Worm (Caenorhabditis elegans) whole organism, L4 larva: ENCODE measurements around the gene C36C5.12.

ENCODE experiments used
- D1046.2 ChIP-seq: fragments of 200-800 bp; sonication (Bioruptor generic); IDR thresholded peaks from 2 replicates; pipeline ENCODE4 v1.3.6; 2022; ENCODE audit warnings: missing genetic modification characterization, missing compliant biosample characterization
- R02D3.7 ChIP-seq: fragments of 150-350 bp; sonication (generic microtip); optimal IDR thresholded peaks from 3 replicates; lab custom pipeline; 2014; ENCODE audit warnings: missing biosample characterization, missing genetic modification characterization
- T26A8.4 ChIP-seq: fragments of 200-800 bp; sonication (Bioruptor generic); IDR thresholded peaks from 2 replicates; pipeline ENCODE4 v1.3.6; 2022; ENCODE audit warnings: missing genetic modification characterization, missing compliant biosample characterization
- Y48G9A.11 ChIP-seq: fragments of 200-800 bp; sonication (Bioruptor generic); IDR thresholded peaks from 2 replicates; pipeline ENCODE4 v1.3.6; 2022; ENCODE audit warnings: missing genetic modification reagents, missing genetic modification characterization, missing compliant biosample characterization
- aha-1 ChIP-seq: fragments of 150-350 bp; peaks from one replicate; lab custom pipeline; 2014; ENCODE audit warnings: missing biosample characterization, missing genetic modification characterization
- ceh-32 ChIP-seq: sonication (generic microtip); optimal IDR thresholded peaks from 2 replicates; lab custom pipeline; 2016; ENCODE audit warnings: mild to moderate bottlenecking, missing genetic modification characterization, missing compliant biosample characterization; ENCODE audit not compliant: poor library complexity
- ceh-62 ChIP-seq: sonication (generic microtip); optimal IDR thresholded peaks from 2 replicates; lab custom pipeline; 2017; ENCODE audit warnings: missing biosample characterization, missing genetic modification characterization
- ces-1 ChIP-seq: fragments of 150-350 bp; sonication (generic microtip); optimal IDR thresholded peaks from 4 replicates; lab custom pipeline; 2014; ENCODE audit warnings: missing biosample characterization, missing genetic modification reagents, missing genetic modification characterization
- dmd-6 ChIP-seq: fragments of 200-800 bp; sonication (Bioruptor generic); IDR thresholded peaks from 2 replicates; pipeline ENCODE4 v1.3.6; 2022; ENCODE audit warnings: missing genetic modification reagents, missing genetic modification characterization, missing compliant biosample characterization
- dmd-8 ChIP-seq: fragments of 200-800 bp; sonication (Bioruptor generic); IDR thresholded peaks from 2 replicates; pipeline ENCODE4 v1.3.6; 2022; ENCODE audit warnings: missing genetic modification characterization, missing compliant biosample characterization
- egl-43 ChIP-seq: fragments of 200-800 bp; sonication (Bioruptor generic); IDR thresholded peaks from 2 replicates; pipeline ENCODE4 v1.3.6; 2022; ENCODE audit warnings: missing genetic modification reagents, missing genetic modification characterization, missing compliant biosample characterization
- hmg-1.1 ChIP-seq: fragments of 200-800 bp; sonication (Bioruptor generic); IDR thresholded peaks from 2 replicates; pipeline ENCODE4 v1.3.6; 2022; ENCODE audit warnings: missing genetic modification reagents, missing genetic modification characterization, missing compliant biosample characterization
- lin-15B ChIP-seq: fragments of 150-350 bp; sonication (generic microtip); optimal IDR thresholded peaks from 3 replicates; lab custom pipeline; 2014; ENCODE audit warnings: missing biosample characterization, missing genetic modification characterization
- lin-29 ChIP-seq: fragments of 200-800 bp; sonication (Bioruptor generic); IDR thresholded peaks from 2 replicates; pipeline ENCODE4 v1.3.6; 2022; ENCODE audit warnings: missing genetic modification reagents, missing genetic modification characterization, missing compliant biosample characterization
- lin-38 ChIP-seq: fragments of 200-800 bp; sonication (Bioruptor generic); IDR thresholded peaks from 2 replicates; pipeline ENCODE4 v1.3.6; 2022; ENCODE audit warnings: missing genetic modification reagents, missing genetic modification characterization, missing compliant biosample characterization
- lin-39 ChIP-seq: fragments of 150-350 bp; optimal IDR thresholded peaks from 2 replicates; lab custom pipeline; 2014; ENCODE audit warnings: missing biosample characterization, missing genetic modification reagents, missing genetic modification characterization
- mdl-1 ChIP-seq, 2 experiments: fragments of 150-350 bp in 1 of 2; sonication (generic microtip) in 1 of 2; optimal IDR thresholded peaks; 2 replicates each; lab custom pipeline; 2014 to 2017; ENCODE audit warnings: missing biosample characterization in 2 of 2, missing genetic modification characterization in 2 of 2
- mdt-29 ChIP-seq: fragments of 200-800 bp; sonication (Bioruptor generic); IDR thresholded peaks from 2 replicates; pipeline ENCODE4 v1.3.6; 2022; ENCODE audit warnings: missing genetic modification reagents, missing genetic modification characterization, missing compliant biosample characterization
- mep-1 ChIP-seq: fragments of 150-350 bp; sonication (generic microtip); optimal IDR thresholded peaks from 3 replicates; lab custom pipeline; 2014; ENCODE audit warnings: missing biosample characterization, missing genetic modification characterization
- mxl-2 ChIP-seq: fragments of 200-800 bp; sonication (Bioruptor generic); conservative IDR thresholded peaks from 2 replicates; pipeline ENCODE4 v1.3.6; 2022; ENCODE audit warnings: missing genetic modification reagents, missing genetic modification characterization, missing compliant biosample characterization
- nhr-11 ChIP-seq: fragments of 150-350 bp; optimal IDR thresholded peaks from 2 replicates; lab custom pipeline; 2014; ENCODE audit warnings: missing biosample characterization, missing genetic modification characterization
- nhr-28 ChIP-seq: fragments of 150-350 bp; optimal IDR thresholded peaks from 2 replicates; lab custom pipeline; 2014; ENCODE audit warnings: missing biosample characterization, missing genetic modification characterization
- nhr-41 ChIP-seq: fragments of 200-800 bp; sonication (Bioruptor generic); IDR thresholded peaks from 2 replicates; pipeline ENCODE4 v1.3.6; 2022; ENCODE audit warnings: missing genetic modification reagents, missing genetic modification characterization, missing compliant biosample characterization
- nhr-42 ChIP-seq: fragments of 200-800 bp; sonication (Bioruptor generic); IDR thresholded peaks from 2 replicates; pipeline ENCODE4 v1.3.6; 2022; ENCODE audit warnings: missing genetic modification characterization, missing compliant biosample characterization
- nhr-76 ChIP-seq: fragments of 150-350 bp; optimal IDR thresholded peaks from 2 replicates; lab custom pipeline; 2014; ENCODE audit warnings: missing biosample characterization, missing genetic modification characterization
- pqm-1 ChIP-seq: sonication (generic microtip); optimal IDR thresholded peaks from 2 replicates; lab custom pipeline; 2017; ENCODE audit warnings: missing biosample characterization, missing genetic modification characterization
- saeg-2 ChIP-seq: fragments of 200-800 bp; sonication (Bioruptor generic); IDR thresholded peaks from 2 replicates; pipeline ENCODE4 v1.3.6; 2022; ENCODE audit warnings: missing genetic modification reagents, missing genetic modification characterization, missing compliant biosample characterization
- snpc-1.2 ChIP-seq: fragments of 200-800 bp; sonication (Bioruptor generic); IDR thresholded peaks from 2 replicates; pipeline ENCODE4 v1.3.6; 2022; ENCODE audit warnings: missing genetic modification reagents, missing genetic modification characterization, missing compliant biosample characterization
- tra-1 ChIP-seq: fragments of 200-800 bp; sonication (Bioruptor generic); IDR thresholded peaks from 2 replicates; pipeline ENCODE4 v1.3.6; 2022; ENCODE audit warnings: missing genetic modification reagents, missing genetic modification characterization, missing compliant biosample characterization
- unc-62 ChIP-seq, 3 experiments: fragments of 150-350 bp in 1 of 3; sonication (generic microtip); optimal IDR thresholded peaks in 2 of 3; peaks in 1 of 3; 1 replicate in 1 of 3; 2 replicates in 2 of 3; lab custom pipeline; 2014 to 2017; ENCODE audit warnings: missing biosample characterization in 3 of 3, missing genetic modification characterization in 3 of 3, missing genetic modification reagents in 3 of 3, missing genotype in 1 of 3

The C36C5.12 gene

DNA sequence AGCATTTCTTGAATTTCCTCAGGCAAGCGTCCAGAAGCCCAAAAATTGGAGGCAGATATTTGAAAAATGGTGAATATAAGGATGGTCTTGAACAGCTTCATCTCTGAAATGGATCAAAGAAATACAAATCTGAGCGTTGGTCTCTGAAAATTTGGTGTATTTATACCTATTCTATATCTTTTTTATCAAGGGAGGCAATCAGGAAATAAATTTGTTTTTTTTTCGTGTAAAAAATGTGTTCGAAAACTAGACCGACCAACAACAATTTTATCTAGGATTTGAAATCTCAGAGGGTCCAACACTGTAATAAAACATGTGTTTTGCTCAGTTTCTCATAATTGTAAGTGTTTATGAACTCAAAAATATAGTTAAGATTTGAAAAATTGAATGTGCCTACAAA lies 37.4 kb downstream of the C36C5.12 start, which contains the start of gene srt-56:
Gene srt-56 (minus strand): TSS at position 101 of the 400 bp plus-strand sequence.
- TF ChIP-seq aha-1 = peak; percentile 49
- TF ChIP-seq R02D3.7 = no peak

- no peak for TF ChIP-seq egl-43
- no peak for TF ChIP-seq nhr-11
- no peak for TF ChIP-seq aha-1
- TF ChIP-seq dmd-6 (GFP tag; lab: Robert Waterston, UW) = peak; percentile 49; the same call in 1 of the 2 replicates
- TF ChIP-seq pqm-1 (tag; lab: Kevin White, UChicago) = peak; percentile 51
- no peak for TF ChIP-seq lin-39 (tag; lab: Kevin White, UChicago)
- peak; percentile 87 for TF ChIP-seq nhr-28 (tag; lab: Kevin White, UChicago)
- no peak for TF ChIP-seq T26A8.4 (GFP tag; lab: Robert Waterston, UW)
These were observed 40.0 kb downstream of the C36C5.12 start for ce11 chrV:3119185-3119584.

DNA sequence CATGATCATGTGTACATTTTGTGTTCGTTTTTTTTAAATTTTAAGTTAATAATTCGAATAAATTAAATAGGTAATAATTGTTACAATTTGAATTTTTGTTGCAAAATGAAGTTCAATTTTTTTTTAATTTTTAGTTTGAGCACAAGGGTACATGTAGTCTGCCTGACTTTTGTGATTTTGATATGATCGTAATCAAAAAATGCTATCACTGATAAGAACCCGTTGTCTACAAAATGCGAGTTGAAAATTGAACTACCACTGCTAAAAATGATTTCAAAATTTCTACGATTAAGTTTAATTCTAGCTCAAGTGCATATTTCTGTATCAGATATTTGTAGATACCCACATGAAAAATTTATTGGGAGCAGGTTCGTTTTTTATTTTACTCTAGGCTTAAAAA lies 41.0 kb downstream of the C36C5.12 start, which contains the start of gene clec-210:
Gene clec-210 (plus strand): TSS at position 211 of the 400 bp plus-strand sequence.
- TF ChIP-seq nhr-28 (tag; lab: Kevin White, UChicago) (peak; percentile 92), pqm-1 (tag; lab: Kevin White, UChicago) (peak; percentile 52), dmd-6 (GFP tag; lab: Robert Waterston, UW) (peak; percentile 50), unc-62 (GFP tag; optimal IDR thresholded peaks at IDR 0.05 in 1 of 2; lab: Kevin White, UChicago) (no peak), unc-62 (tag; optimal IDR thresholded peaks at IDR 0.05; lab: Kevin White, UChicago) (no peak), ceh-62 (tag; lab: Kevin White, UChicago) (no peak)

DNA sequence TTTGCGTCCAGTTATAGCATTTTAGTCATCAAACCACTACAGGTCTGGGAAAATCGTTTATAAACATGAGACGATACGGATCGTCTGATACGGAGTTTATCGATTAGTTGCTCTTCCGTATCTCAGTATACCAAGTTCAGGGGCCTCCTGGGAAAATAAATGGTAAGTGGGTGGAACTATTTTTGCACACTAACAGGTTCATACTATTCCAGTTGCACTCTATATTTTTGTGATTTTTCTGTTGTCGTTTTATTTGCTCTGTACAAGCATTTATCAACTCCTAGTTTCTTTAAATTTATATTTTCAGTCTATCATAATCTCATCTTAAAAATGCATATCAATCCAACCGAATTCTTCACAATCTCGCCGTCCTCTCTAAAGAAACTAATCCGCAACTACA lies 44.2 kb downstream of the C36C5.12 start, which contains the start of gene Y73C8C.3:
Gene Y73C8C.3 (plus strand): TSS at position 301 of the 400 bp plus-strand sequence.
- no peak for TF ChIP-seq dmd-8 (GFP tag; lab: Robert Waterston, UW)
- TF ChIP-seq lin-29 (GFP tag; lab: Robert Waterston, UW) = no peak
- no peak for TF ChIP-seq lin-38 (GFP tag; lab: Robert Waterston, UW)
- no peak for TF ChIP-seq saeg-2 (GFP tag; lab: Robert Waterston, UW)

- no peak for TF ChIP-seq mdl-1 (tag; optimal IDR thresholded peaks at IDR 0.05; lab: Kevin White, UChicago)
- no peak for TF ChIP-seq ceh-32 (tag; lab: Kevin White, UChicago)
- no peak for TF ChIP-seq mep-1 (tag; lab: Kevin White, UChicago)
- TF ChIP-seq ces-1 = no peak
- no peak for TF ChIP-seq nhr-76 (tag; lab: Kevin White, UChicago)
- no peak for TF ChIP-seq nhr-41 (GFP tag; lab: Robert Waterston, UW)
- TF ChIP-seq Y48G9A.11 (GFP tag; lab: Robert Waterston, UW) = no peak
- no peak for TF ChIP-seq nhr-28 (tag; lab: Kevin White, UChicago)
- no peak for TF ChIP-seq hmg-1.1 (GFP tag; lab: Robert Waterston, UW)
- TF ChIP-seq nhr-42 (GFP tag; lab: Robert Waterston, UW) = no peak
- TF ChIP-seq D1046.2 (GFP tag; lab: Robert Waterston, UW) = no peak
- no peak for TF ChIP-seq snpc-1.2 (GFP tag; lab: Robert Waterston, UW)
- no peak for TF ChIP-seq lin-15B
- TF ChIP-seq lin-38 (GFP tag; lab: Robert Waterston, UW) = no peak
- no peak for TF ChIP-seq mdt-29
- no peak for TF ChIP-seq mxl-2 (GFP tag; lab: Robert Waterston, UW)
These were observed 45.4 kb downstream of the C36C5.12 start, which contains the start of gene Y73C8C.8 for ce11 chrV:3113751-3114150. Y73C8C.8 (minus strand) TSS chrV:3113851.

DNA sequence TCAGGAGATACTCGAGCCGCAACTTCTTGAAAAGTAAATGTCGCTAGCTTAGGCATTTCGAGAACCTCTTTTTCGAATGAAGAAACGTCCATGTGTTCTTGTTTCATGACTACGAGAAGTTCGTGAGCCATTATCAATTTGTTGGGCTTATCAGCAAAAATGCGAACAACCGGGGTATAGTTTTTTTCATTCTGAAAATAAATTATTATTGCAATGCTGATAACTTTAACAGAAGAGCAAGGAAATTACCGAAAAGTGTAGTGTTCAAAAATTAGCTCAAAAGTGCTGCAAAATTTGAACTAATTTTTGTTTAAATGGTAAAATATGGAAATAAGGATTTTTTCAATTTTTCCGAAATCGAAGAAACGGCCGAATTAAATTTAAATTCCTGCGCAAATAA lies 47.0 kb downstream of the C36C5.12 start:
- peak; percentile 85 for TF ChIP-seq nhr-28 (tag; lab: Kevin White, UChicago)
- TF ChIP-seq tra-1 (GFP tag; lab: Robert Waterston, UW) = no peak
- TF ChIP-seq unc-62 (GFP tag; optimal IDR thresholded peaks at IDR 0.05 in 1 of 2; lab: Kevin White, UChicago) = peak in 1 of 2 experiments; percentile 53
- no peak for TF ChIP-seq unc-62 (tag; optimal IDR thresholded peaks at IDR 0.05; lab: Kevin White, UChicago)
- peak; percentile 66 for TF ChIP-seq pqm-1 (tag; lab: Kevin White, UChicago)
